Fruit fly (Drosophila melanogaster): ENCODE results near the gene Deaf1.

The Deaf1 gene

dm6 chr3L:19793438-19793998 lies 24.5 kb upstream of the Deaf1 start, which contains the start of the genes CG42637, Gyc76C and SREBP (continued):
- TF ChIP-seq Oli (tag; optimal IDR thresholded peaks at IDR 0.05) (no peak), hbn (GFP tag; IDR thresholded peaks at IDR 0.05; ENCODE audit: partially characterized antibody) (0 out of 2 replicates have a peak, but pooled peaks have one; percentile 25), btn (GFP tag; optimal IDR thresholded peaks at IDR 0.05) (no peak), Oaz (GFP tag; IDR thresholded peaks at IDR 0.05) (no peak), Xbp1 (GFP tag; optimal IDR thresholded peaks at IDR 0.05) (no peak), twi (tag; optimal IDR thresholded peaks at IDR 0.05) (no peak), CrebB (tag; optimal IDR thresholded peaks at IDR 0.05) (peak; percentile 60), Usf (GFP tag; optimal IDR thresholded peaks at IDR 0.05) (no peak), CG15514 (GFP tag; optimal IDR thresholded peaks at IDR 0.05) (peak; percentile 100), CG9817 (tag; optimal IDR thresholded peaks at IDR 0.05) (no peak), al (GFP tag; IDR thresholded peaks at IDR 0.05) (no peak), klu (GFP tag; IDR thresholded peaks at IDR 0.05) (no peak), Med (GFP tag) (peak; percentile 91), CG2875 (GFP tag; optimal IDR thresholded peaks at IDR 0.05) (no peak), Gug (GFP tag; IDR thresholded peaks at IDR 0.05) (no peak), HmgD (GFP tag; optimal IDR thresholded peaks at IDR 0.05) (peak; percentile 42), Max (GFP tag; optimal IDR thresholded peaks at IDR 0.05) (peak; percentile 29), CG17328 (GFP tag; IDR thresholded peaks at IDR 0.05) (no peak), nerfin-2 (GFP tag; IDR thresholded peaks at IDR 0.05; ENCODE audit: partially characterized antibody) (no peak), Pdp1 (GFP tag; optimal IDR thresholded peaks at IDR 0.05) (peak in 1 of 2 experiments; percentile 13), CG7928 (GFP tag; optimal IDR thresholded peaks at IDR 0.05) (peak; percentile 98), bbx (GFP tag; IDR thresholded peaks at IDR 0.05; ENCODE audit: partially characterized antibody) (peak; percentile 54; the same call in 1 of the 2 replicates), CG13775 (GFP tag; optimal IDR thresholded peaks at IDR 0.05) (no peak), bsh (GFP tag; optimal IDR thresholded peaks at IDR 0.05) (no peak), CG2129 (GFP tag; IDR thresholded peaks at IDR 0.05; ENCODE audit: partially characterized antibody) (no peak), her (GFP tag; optimal IDR thresholded peaks at IDR 0.05) (peak; percentile 13), Myb (GFP tag; optimal IDR thresholded peaks at IDR 0.05) (peak; percentile 87), CG12104 (GFP tag; optimal IDR thresholded peaks at IDR 0.05) (peak; percentile 10), CG11723 (GFP tag; optimal IDR thresholded peaks at IDR 0.05) (no peak), HLHmδ (GFP tag; optimal IDR thresholded peaks at IDR 0.05) (peak; percentile 5), vfl (GFP tag; optimal IDR thresholded peaks at IDR 0.05) (no peak), NfI (GFP tag; optimal IDR thresholded peaks at IDR 0.05) (no peak), CG10274 (GFP tag; optimal IDR thresholded peaks at IDR 0.05) (no peak), CG10565 (GFP tag; optimal IDR thresholded peaks at IDR 0.05) (no peak), TFAM (GFP tag; optimal IDR thresholded peaks at IDR 0.05) (no peak), Taf1 (GFP tag; IDR thresholded peaks at IDR 0.05) (no peak), esg (GFP tag; conservative IDR thresholded peaks at IDR 0.05) (no peak), unc-4 (GFP tag; IDR thresholded peaks at IDR 0.05; ENCODE audit: partially characterized antibody) (peak; percentile 47), CG11093 (GFP tag; IDR thresholded peaks at IDR 0.05) (no peak), phol (tag; optimal IDR thresholded peaks at IDR 0.05) (peak; percentile 36), CG32532 (GFP tag; IDR thresholded peaks at IDR 0.05) (no peak), CG13123 (GFP tag; optimal IDR thresholded peaks at IDR 0.05) (no peak), CG2202 (tag; optimal IDR thresholded peaks at IDR 0.05) (no peak), yki (optimal IDR thresholded peaks at IDR 0.05) (no peak), CG1603 (tag; optimal IDR thresholded peaks at IDR 0.05) (peak; percentile 66), CG18619 (GFP tag; optimal IDR thresholded peaks at IDR 0.05) (peak; percentile 2), Drgx (GFP tag; IDR thresholded peaks at IDR 0.05) (peak; percentile 9; the same call in 1 of the 2 replicates), CG12299 (tag; optimal IDR thresholded peaks at IDR 0.05) (no peak), CG10979 (tag; optimal IDR thresholded peaks at IDR 0.05) (no peak), pho (GFP tag; optimal IDR thresholded peaks at IDR 0.05) (no peak)

All from whole organism, embryonic.